Worm (Caenorhabditis elegans) whole organism, L4 larva: ENCODE data around the gene mks-2.

Source experiments
- hlh-30 ChIP-seq: sonication (generic microtip); optimal IDR thresholded peaks from 2 replicates; lab custom pipeline; 2017; ENCODE audit warnings: antibody characterized with exemption, mild to moderate bottlenecking, missing genetic modification characterization, missing compliant biosample characterization; ENCODE audit not compliant: insufficient read depth
- hmg-1.1 ChIP-seq: fragments of 200-800 bp; sonication (Bioruptor generic); IDR thresholded peaks from 2 replicates; pipeline ENCODE4 v1.3.6; 2022; ENCODE audit warnings: missing genetic modification reagents, missing genetic modification characterization, missing compliant biosample characterization
- jun-1 ChIP-seq: fragments of 150-350 bp; optimal IDR thresholded peaks from 2 replicates; lab custom pipeline; 2014; ENCODE audit warnings: missing biosample characterization, missing genetic modification reagents, missing genetic modification characterization
- nhr-48 ChIP-seq: sonication (generic microtip); optimal IDR thresholded peaks from 2 replicates; lab custom pipeline; 2016; ENCODE audit warnings: mild to moderate bottlenecking, missing genetic modification characterization, missing compliant biosample characterization
- pha-4 ChIP-seq, 2 experiments: fragments of 150-350 bp in 1 of 2; fragments of 200-800 bp in 1 of 2; sonication (Bioruptor generic) in 1 of 2; IDR thresholded peaks in 1 of 2; optimal IDR thresholded peaks in 1 of 2; 2 replicates each; pipeline versions ENCODE4 v1.3.6 to Lab custom; 2014 to 2022; ENCODE audit warnings: missing genetic modification characterization in 2 of 2, missing genetic modification reagents in 2 of 2, missing biosample characterization in 1 of 2, missing compliant biosample characterization in 1 of 2

DNA sequence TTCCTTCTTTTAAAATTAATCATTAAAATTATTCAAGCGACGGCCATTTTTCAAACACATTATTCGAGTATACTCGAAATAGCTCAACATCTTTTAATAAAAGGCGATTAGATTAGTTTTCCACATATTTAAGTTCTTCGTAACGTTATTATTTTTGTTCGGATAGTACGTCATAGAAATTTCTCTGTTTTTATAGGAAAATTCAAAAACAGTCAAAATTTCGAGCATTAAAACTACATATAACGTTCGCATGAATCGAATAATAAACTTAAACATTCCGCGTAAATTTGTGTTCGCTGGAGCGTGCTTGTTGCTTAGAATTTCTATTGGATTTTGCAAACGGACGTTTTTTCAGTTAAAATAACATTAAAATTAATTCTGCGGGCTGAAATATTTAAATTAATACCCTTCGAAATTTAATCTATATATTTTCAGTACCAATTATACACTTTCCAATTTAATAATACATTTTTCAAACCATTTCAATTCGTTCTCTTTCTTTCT, 26.0 kb upstream of the mks-2 start, which contains the start of gene blos-4:
- no peak for TF ChIP-seq jun-1 (tag; lab: Kevin White, UChicago)
- TF ChIP-seq hmg-1.1, result no peak
- no peak for TF ChIP-seq hlh-30
- no peak for TF ChIP-seq pha-4 (GFP tag; IDR thresholded peaks at IDR 0.05; lab: Robert Waterston, UW)
- TF ChIP-seq pha-4 (tag; optimal IDR thresholded peaks at IDR 0.05; lab: Kevin White, UChicago), result no peak
- no peak for TF ChIP-seq nhr-48 (tag; lab: Kevin White, UChicago)
